Fruit fly (Drosophila melanogaster): ENCODE results near the gene CG6891.

Gene CG6891

DNA sequence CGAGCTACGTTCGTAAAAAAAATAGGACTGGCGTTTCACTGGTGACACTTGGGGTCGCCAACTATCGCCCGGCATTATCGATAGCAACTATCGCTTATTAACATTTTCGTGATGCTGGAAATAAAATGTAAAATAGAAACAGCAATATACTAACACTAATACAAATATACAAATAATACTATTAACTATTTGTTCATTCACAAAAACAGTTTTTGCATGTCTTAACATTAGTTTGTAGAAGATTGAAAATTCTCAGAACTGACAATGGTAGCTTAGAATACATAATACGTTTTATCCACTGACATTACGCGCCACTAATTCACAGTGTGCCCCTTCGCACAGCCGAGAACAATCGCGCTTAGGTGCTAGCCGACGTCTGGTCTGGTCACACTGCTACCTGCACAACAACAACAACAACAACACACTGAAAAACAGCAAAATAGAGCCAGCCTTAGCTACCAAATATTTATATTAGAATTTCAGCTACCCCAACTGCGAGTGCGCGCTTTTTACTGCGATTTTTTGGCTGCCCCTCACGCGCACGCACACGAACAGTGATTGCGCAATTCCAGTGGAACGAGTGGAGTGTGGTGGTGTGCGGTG, 13.2 kb downstream of the CG6891 start, which contains the start of the genes CG6961 and S6KL:
Gene CG6961, minus strand, starts transcription at position 68 of the 603 bp plus-strand sequence.
Gene S6KL, plus strand, starts transcription at position 322 of the 603 bp plus-strand sequence.
- TF ChIP-seq vri (GFP tag; optimal IDR thresholded peaks at IDR 0.05) (peak; percentile 63), CG8632 (GFP tag; optimal IDR thresholded peaks at IDR 0.05) (no peak), Eip75B (GFP tag; optimal IDR thresholded peaks at IDR 0.05) (no peak), OdsH (GFP tag; optimal IDR thresholded peaks at IDR 0.05) (no peak), svp (GFP tag) (peak; percentile 86), Eip78C (GFP tag) (peak; percentile 34), CG6276 (GFP tag; optimal IDR thresholded peaks at IDR 0.05) (no peak), Sox14 (GFP tag; optimal IDR thresholded peaks at IDR 0.05) (peak; percentile 33), fkh (GFP tag; optimal IDR thresholded peaks at IDR 0.05) (peak; percentile 58), CG6854 (GFP tag; optimal IDR thresholded peaks at IDR 0.05) (peak; percentile 21), CG8119 (GFP tag; IDR thresholded peaks at IDR 0.05) (0 out of 3 replicates have a peak, but pooled peaks have one; percentile 20)

- TF ChIP-seq CG11902 (GFP tag; optimal IDR thresholded peaks at IDR 0.05) (peak; percentile 8), Sox102F (GFP tag; optimal IDR thresholded peaks at IDR 0.05) (peak; percentile 71), CG15336 (GFP tag; IDR thresholded peaks at IDR 0.05) (peak; percentile 32; the same call in 1 of the 2 replicates), Lpt (GFP tag; optimal IDR thresholded peaks at IDR 0.05) (peak; percentile 34), CG4318 (GFP tag; optimal IDR thresholded peaks at IDR 0.05) (peak; percentile 67), ss (GFP tag; optimal IDR thresholded peaks at IDR 0.05) (peak; percentile 29 to 33), CG16779 (tag; optimal IDR thresholded peaks at IDR 0.05) (peak; percentile 24), eg (GFP tag; IDR thresholded peaks at IDR 0.05) (no peak; the same call in 2 of the 3 replicates), CG9139 (GFP tag; optimal IDR thresholded peaks at IDR 0.05) (no peak), Sox14 (GFP tag; optimal IDR thresholded peaks at IDR 0.05) (peak; percentile 65), Hr4 (GFP tag; optimal IDR thresholded peaks at IDR 0.05) (peak; percentile 74), esn (GFP tag; optimal IDR thresholded peaks at IDR 0.05) (peak; percentile 78), dac (GFP tag; optimal IDR thresholded peaks at IDR 0.05) (peak; percentile 57), CG3919 (GFP tag; optimal IDR thresholded peaks at IDR 0.05) (peak; percentile 60), fd59A (GFP tag; optimal IDR thresholded peaks at IDR 0.05) (peak; percentile 40), CG8119 (GFP tag; IDR thresholded peaks at IDR 0.05) (peak; percentile 55; the same call in 2 of the 3 replicates), CG6854 (GFP tag; optimal IDR thresholded peaks at IDR 0.05) (no peak), CG10669 (GFP tag; optimal IDR thresholded peaks at IDR 0.05) (peak; percentile 42), Eip93F (GFP tag; optimal IDR thresholded peaks at IDR 0.05) (no peak), CG6792 (GFP tag; optimal IDR thresholded peaks at IDR 0.05) (peak; percentile 59), CG6163 (GFP tag; IDR thresholded peaks at IDR 0.05) (no peak; the same call in 2 of the 3 replicates), vri (GFP tag; optimal IDR thresholded peaks at IDR 0.05) (no peak), salr (GFP tag; optimal IDR thresholded peaks at IDR 0.05) (peak in 1 of 2 experiments; percentile 77), lz (GFP tag; optimal IDR thresholded peaks at IDR 0.05) (peak; percentile 61), CG8319 (GFP tag; optimal IDR thresholded peaks at IDR 0.05) (peak; percentile 70), CG7368 (GFP tag; optimal IDR thresholded peaks at IDR 0.05) (no peak), CG1621 (tag; optimal IDR thresholded peaks at IDR 0.05) (no peak), cyc (GFP tag; optimal IDR thresholded peaks at IDR 0.05) (peak; percentile 48), CG6808 (GFP tag; optimal IDR thresholded peaks at IDR 0.05) (peak; percentile 42), acj6 (GFP tag; optimal IDR thresholded peaks at IDR 0.05) (peak; percentile 60), Met (GFP tag; optimal IDR thresholded peaks at IDR 0.05) (peak; percentile 76), Ets96B (tag; optimal IDR thresholded peaks at IDR 0.05) (peak; percentile 30), Eip75B (GFP tag; optimal IDR thresholded peaks at IDR 0.05) (peak; percentile 78), CG6276 (GFP tag; optimal IDR thresholded peaks at IDR 0.05) (peak; percentile 69), Gug (GFP tag; IDR thresholded peaks at IDR 0.05) (peak; percentile 42; the same call in 1 of the 2 replicates), fkh (GFP tag; optimal IDR thresholded peaks at IDR 0.05) (peak; percentile 23), Hr38 (GFP tag; optimal IDR thresholded peaks at IDR 0.05) (no peak), CG10631 (GFP tag; optimal IDR thresholded peaks at IDR 0.05) (peak; percentile 64), topi (GFP tag; optimal IDR thresholded peaks at IDR 0.05) (peak; percentile 69), pdm3 (GFP tag; optimal IDR thresholded peaks at IDR 0.05) (peak; percentile 75), spab (GFP tag; optimal IDR thresholded peaks at IDR 0.05) (peak; percentile 40)
Measured at dm6 chrX:18789353-18790210, 14.6 kb downstream of the CG6891 start.

All from whole organism, prepupa.